Worm (Caenorhabditis elegans) whole organism, L1 larva: ENCODE measurements around the gene eng-1.

Source experiments
- C04F5.9 ChIP-seq: sonication (generic microtip); optimal IDR thresholded peaks from 2 replicates; lab custom pipeline; 2016; ENCODE audit warnings: missing genetic modification characterization, missing compliant biosample characterization
- C16A3.4 ChIP-seq: fragments of 150-350 bp; optimal IDR thresholded peaks from 2 replicates; lab custom pipeline; 2014; ENCODE audit warnings: missing biosample characterization, missing genetic modification characterization
- C34B4.2 ChIP-seq: sonication (generic microtip); optimal IDR thresholded peaks from 2 replicates; lab custom pipeline; 2017; ENCODE audit warnings: mild to moderate bottlenecking, missing genetic modification characterization, missing compliant biosample characterization
- Y116A8C.19 ChIP-seq: sonication (generic microtip); optimal IDR thresholded peaks from 2 replicates; lab custom pipeline; 2016; ENCODE audit warnings: missing compliant biosample characterization, missing genetic modification characterization, borderline replicate concordance
- alr-1 ChIP-seq: fragments of 200-800 bp; sonication (Bioruptor generic); optimal IDR thresholded peaks from 2 replicates; lab custom pipeline; 2018; ENCODE audit warnings: borderline replicate concordance, mild to moderate bottlenecking, missing genetic modification characterization, missing compliant biosample characterization
- ama-1 ChIP-seq: fragments of 150-350 bp; optimal IDR thresholded peaks from 2 replicates; lab custom pipeline; 2014
- blmp-1 ChIP-seq: fragments of 150-350 bp; optimal IDR thresholded peaks from 2 replicates; lab custom pipeline; 2014; ENCODE audit warnings: missing biosample characterization, missing genetic modification characterization
- ceh-8 ChIP-seq: fragments of 200-800 bp; sonication (Bioruptor generic); optimal IDR thresholded peaks from 2 replicates; lab custom pipeline; 2018; ENCODE audit warnings: mild to moderate bottlenecking, missing genetic modification characterization, moderate library complexity, missing compliant biosample characterization
- ceh-90 ChIP-seq: sonication (generic microtip); optimal IDR thresholded peaks from 2 replicates; lab custom pipeline; 2016; ENCODE audit warnings: missing genetic modification characterization, missing compliant biosample characterization
- ces-1 ChIP-seq: fragments of 150-350 bp; optimal IDR thresholded peaks from 2 replicates; lab custom pipeline; 2014; ENCODE audit warnings: missing biosample characterization, missing genetic modification reagents, missing genetic modification characterization
- dsc-1 ChIP-seq: sonication (generic microtip); optimal IDR thresholded peaks from 2 replicates; lab custom pipeline; 2016; ENCODE audit warnings: mild to moderate bottlenecking, missing genetic modification characterization, missing compliant biosample characterization
- efl-1 ChIP-seq, 4 experiments: fragments of 150-350 bp; optimal IDR thresholded peaks in 3 of 4; peaks in 1 of 4; 1 replicate in 1 of 4; 2 replicates in 3 of 4; lab custom pipeline; 2014; ENCODE audit warnings: missing biosample characterization in 2 of 4, missing genetic modification characterization in 2 of 4, missing genetic modification reagents in 2 of 4
- efl-3 ChIP-seq: fragments of 200-800 bp; sonication (Bioruptor generic); optimal IDR thresholded peaks from 2 replicates; lab custom pipeline; 2018; ENCODE audit warnings: mild to moderate bottlenecking, missing genetic modification characterization, missing compliant biosample characterization
- egl-13 ChIP-seq: sonication (generic microtip); optimal IDR thresholded peaks from 2 replicates; lab custom pipeline; 2016; ENCODE audit warnings: missing genotype, missing genetic modification reagents, missing genetic modification characterization, missing compliant biosample characterization
- elt-2 ChIP-seq: sonication (generic microtip); optimal IDR thresholded peaks from 2 replicates; lab custom pipeline; 2016; ENCODE audit warnings: missing genetic modification characterization, mild to moderate bottlenecking, inconsistent platforms, missing compliant biosample characterization, missing genetic modification reagents
- ets-5 ChIP-seq: fragments of 200-800 bp; sonication (Bioruptor generic); IDR thresholded peaks from 2 replicates; pipeline ENCODE4 v1.3.6; 2022; ENCODE audit warnings: missing genetic modification characterization, missing compliant biosample characterization
- fos-1 ChIP-seq: fragments of 150-350 bp; optimal IDR thresholded peaks from 2 replicates; lab custom pipeline; 2014; ENCODE audit warnings: missing biosample characterization, missing genetic modification characterization
- grh-1 ChIP-seq: fragments of 200-800 bp; sonication (Bioruptor generic); IDR thresholded peaks from 2 replicates; pipeline ENCODE4 v1.3.6; 2022; ENCODE audit warnings: missing genetic modification reagents, missing genetic modification characterization, missing compliant biosample characterization
- hlh-4 ChIP-seq: sonication (generic microtip); optimal IDR thresholded peaks from 2 replicates; lab custom pipeline; 2016; ENCODE audit warnings: mild to moderate bottlenecking, missing genetic modification characterization, missing compliant biosample characterization
- hpl-2 ChIP-seq: fragments of 150-350 bp; optimal IDR thresholded peaks from 2 replicates; lab custom pipeline; 2014; ENCODE audit warnings: missing biosample characterization, missing genetic modification reagents, missing genetic modification characterization
- irx-1 ChIP-seq: sonication (generic microtip); optimal IDR thresholded peaks from 2 replicates; lab custom pipeline; 2016; ENCODE audit warnings: missing genetic modification characterization, missing compliant biosample characterization
- lin-13 ChIP-seq: fragments of 150-350 bp; optimal IDR thresholded peaks from 2 replicates; lab custom pipeline; 2014; ENCODE audit warnings: missing biosample characterization, missing genetic modification reagents, missing genetic modification characterization
- lin-35 ChIP-seq, 2 experiments: fragments of 150-350 bp; optimal IDR thresholded peaks; 2 replicates each; lab custom pipeline; 2014; ENCODE audit warnings: missing biosample characterization in 2 of 2, missing genetic modification characterization in 2 of 2, missing genetic modification reagents in 2 of 2
- lin-39 ChIP-seq: fragments of 150-350 bp; optimal IDR thresholded peaks from 2 replicates; lab custom pipeline; 2014; ENCODE audit warnings: missing biosample characterization, missing genetic modification reagents, missing genetic modification characterization
- lir-3 ChIP-seq: sonication (generic microtip); optimal IDR thresholded peaks from 2 replicates; lab custom pipeline; 2016; ENCODE audit warnings: mild to moderate bottlenecking, missing genetic modification characterization, moderate library complexity, missing compliant biosample characterization; ENCODE audit not compliant: poor library complexity
- lsy-2 ChIP-seq, 2 experiments: fragments of 150-350 bp; optimal IDR thresholded peaks; 2 replicates each; lab custom pipeline; 2014; ENCODE audit warnings: missing biosample characterization in 2 of 2, missing genetic modification characterization in 2 of 2
- mdl-1 ChIP-seq, 2 experiments: fragments of 150-350 bp; optimal IDR thresholded peaks; 2 replicates each; lab custom pipeline; 2014 to 2017; ENCODE audit warnings: missing biosample characterization in 2 of 2, missing genetic modification characterization in 2 of 2, inconsistent platforms in 1 of 2
- mep-1 ChIP-seq: fragments of 150-350 bp; optimal IDR thresholded peaks from 2 replicates; lab custom pipeline; 2014; ENCODE audit warnings: missing biosample characterization, missing genetic modification characterization
- nhr-11 ChIP-seq: fragments of 150-350 bp; optimal IDR thresholded peaks from 2 replicates; lab custom pipeline; 2014; ENCODE audit warnings: missing biosample characterization, missing genetic modification characterization
- nhr-19 ChIP-seq: fragments of 200-800 bp; sonication (Bioruptor generic); conservative IDR thresholded peaks from 2 replicates; pipeline ENCODE4 v1.3.6; 2022; ENCODE audit warnings: missing genetic modification characterization, missing compliant biosample characterization
- nhr-20 ChIP-seq: sonication (generic microtip); optimal IDR thresholded peaks from 2 replicates; lab custom pipeline; 2016; ENCODE audit warnings: mild to moderate bottlenecking, missing genetic modification characterization, missing compliant biosample characterization
- nhr-237 ChIP-seq: fragments of 150-350 bp; optimal IDR thresholded peaks from 2 replicates; lab custom pipeline; 2014; ENCODE audit warnings: missing biosample characterization, missing genetic modification characterization
- nhr-28 ChIP-seq: fragments of 150-350 bp; optimal IDR thresholded peaks from 2 replicates; lab custom pipeline; 2014; ENCODE audit warnings: missing biosample characterization, missing genetic modification characterization
- nhr-47 ChIP-seq: sonication (generic microtip); optimal IDR thresholded peaks from 2 replicates; lab custom pipeline; 2016; ENCODE audit warnings: mild to moderate bottlenecking, missing genetic modification characterization, moderate library complexity, missing compliant biosample characterization
- nhr-71 ChIP-seq: sonication (generic microtip); optimal IDR thresholded peaks from 2 replicates; lab custom pipeline; 2016; ENCODE audit warnings: mild to moderate bottlenecking, missing genetic modification characterization, moderate library complexity, missing compliant biosample characterization
- nhr-76 ChIP-seq: sonication (generic microtip); optimal IDR thresholded peaks from 2 replicates; lab custom pipeline; 2017; ENCODE audit warnings: missing biosample characterization, missing genetic modification characterization
- nhr-77 ChIP-seq: fragments of 150-350 bp; optimal IDR thresholded peaks from 2 replicates; lab custom pipeline; 2014; ENCODE audit warnings: missing biosample characterization, missing genetic modification characterization
- nhr-84 ChIP-seq: sonication (generic microtip); optimal IDR thresholded peaks from 2 replicates; lab custom pipeline; 2017; ENCODE audit warnings: missing biosample characterization, missing genetic modification characterization
- nhr-90 ChIP-seq: sonication (generic microtip); optimal IDR thresholded peaks from 2 replicates; lab custom pipeline; 2016; ENCODE audit warnings: mild to moderate bottlenecking, missing genetic modification characterization, missing compliant biosample characterization; ENCODE audit not compliant: poor library complexity
- pag-3 ChIP-seq: sonication (generic microtip); optimal IDR thresholded peaks from 2 replicates; lab custom pipeline; 2017; ENCODE audit warnings: missing genetic modification characterization, mild to moderate bottlenecking, missing compliant biosample characterization, antibody characterized with exemption, borderline replicate concordance; ENCODE audit not compliant: insufficient read depth
- pax-3 ChIP-seq: fragments of 200-800 bp; sonication (Bioruptor generic); optimal IDR thresholded peaks from 2 replicates; lab custom pipeline; 2018; ENCODE audit warnings: mild to moderate bottlenecking, missing genetic modification characterization, moderate library complexity, missing compliant biosample characterization
- rnt-1 ChIP-seq: sonication (generic microtip); optimal IDR thresholded peaks from 2 replicates; lab custom pipeline; 2016; ENCODE audit warnings: mild to moderate bottlenecking, missing genetic modification characterization, moderate library complexity, missing compliant biosample characterization
- skn-1 ChIP-seq: fragments of 150-350 bp; optimal IDR thresholded peaks from 2 replicates; lab custom pipeline; 2014; ENCODE audit warnings: missing biosample characterization, missing genetic modification characterization
- snpc-4 ChIP-seq: fragments of 150-350 bp; optimal IDR thresholded peaks from 2 replicates; lab custom pipeline; 2014; ENCODE audit warnings: missing biosample characterization, missing genetic modification characterization
- sox-4 ChIP-seq: sonication (generic microtip); optimal IDR thresholded peaks from 2 replicates; lab custom pipeline; 2016; ENCODE audit warnings: missing genetic modification characterization, missing compliant biosample characterization
- sptf-1 ChIP-seq: fragments of 150-350 bp; optimal IDR thresholded peaks from 2 replicates; lab custom pipeline; 2014; ENCODE audit warnings: missing biosample characterization, missing genetic modification characterization
- tlp-1 ChIP-seq: fragments of 150-350 bp; optimal IDR thresholded peaks from 2 replicates; lab custom pipeline; 2014; ENCODE audit warnings: missing biosample characterization, missing genetic modification characterization
- unc-130 ChIP-seq: fragments of 150-350 bp; optimal IDR thresholded peaks from 2 replicates; lab custom pipeline; 2017; ENCODE audit warnings: missing biosample characterization, missing genetic modification characterization, inconsistent platforms
- unc-62 ChIP-seq: fragments of 150-350 bp; optimal IDR thresholded peaks from 2 replicates; lab custom pipeline; 2014; ENCODE audit warnings: missing biosample characterization, missing genetic modification reagents, missing genetic modification characterization
- unc-86 ChIP-seq: sonication (generic microtip); optimal IDR thresholded peaks from 2 replicates; lab custom pipeline; 2016; ENCODE audit warnings: missing genetic modification characterization, missing compliant biosample characterization
- vab-15 ChIP-seq: sonication (generic microtip); optimal IDR thresholded peaks from 2 replicates; lab custom pipeline; 2017; ENCODE audit warnings: missing genotype, mild to moderate bottlenecking, missing genetic modification characterization, missing compliant biosample characterization
- xbp-1 ChIP-seq: sonication (generic microtip); optimal IDR thresholded peaks from 2 replicates; lab custom pipeline; 2016; ENCODE audit warnings: missing genetic modification characterization, missing compliant biosample characterization
- zag-1 ChIP-seq: fragments of 150-350 bp; optimal IDR thresholded peaks from 2 replicates; lab custom pipeline; 2014; ENCODE audit warnings: missing biosample characterization, missing genetic modification characterization
- ztf-4 ChIP-seq: fragments of 150-350 bp; optimal IDR thresholded peaks from 2 replicates; lab custom pipeline; 2014; ENCODE audit warnings: missing biosample characterization, missing genetic modification characterization

Gene eng-1

ce11 chrIII:5853240-5853639, 15.1 kb downstream of the eng-1 start, which contains the start of gene ddx-23:
Gene ddx-23 (minus strand): TSS chrIII:5853269.
- TF ChIP-seq zag-1 (tag; lab: Kevin White, UChicago) (no peak), nhr-90 (tag; lab: Kevin White, UChicago) (no peak), vab-15 (no peak), egl-13 (tag; lab: Kevin White, UChicago) (no peak), C16A3.4 (tag; lab: Kevin White, UChicago) (no peak), elt-2 (tag; lab: Kevin White, UChicago) (peak; percentile 19), C04F5.9 (tag; lab: Kevin White, UChicago) (no peak), lin-13 (peak; percentile 10), ceh-90 (no peak), unc-130 (no peak), lsy-2 (tag; optimal IDR thresholded peaks at IDR 0.05; lab: Kevin White, UChicago) (peak in 1 of 2 experiments; percentile 17), rnt-1 (tag; lab: Kevin White, UChicago) (peak; percentile 9), efl-1 (optimal IDR thresholded peaks at IDR 0.05; lab: Kevin White, UChicago) (peak; percentile 24 to 71), efl-1 (GFP tag; optimal IDR thresholded peaks at IDR 0.05 in 1 of 2; lab: Kevin White, UChicago) (peak; percentile 80 to 97), nhr-71 (peak; percentile 54), lir-3 (tag; lab: Kevin White, UChicago) (peak; percentile 1), Y116A8C.19 (no peak), nhr-19 (GFP tag; lab: Robert Waterston, UW) (0 out of 2 replicates have a peak, but pooled peaks have one; percentile 2), ces-1 (no peak), nhr-77 (tag; lab: Kevin White, UChicago) (no peak), grh-1 (GFP tag; lab: Robert Waterston, UW) (no peak), alr-1 (tag; lab: Kevin White, UChicago) (no peak), nhr-20 (tag; lab: Kevin White, UChicago) (peak; percentile 38), sptf-1 (tag; lab: Kevin White, UChicago) (no peak), nhr-47 (peak; percentile 55), ceh-8 (GFP tag; lab: Kevin White, UChicago) (no peak), mep-1 (tag; lab: Kevin White, UChicago) (peak; percentile 29), dsc-1 (tag; lab: Kevin White, UChicago) (peak; percentile 11), unc-62 (GFP tag; lab: Kevin White, UChicago) (no peak), nhr-11 (tag; lab: Kevin White, UChicago) (no peak), blmp-1 (no peak), xbp-1 (peak; percentile 16), hpl-2 (no peak), pag-3 (no peak), lin-35 (GFP tag; optimal IDR thresholded peaks at IDR 0.05; lab: Kevin White, UChicago) (peak; percentile 61 to 84), tlp-1 (tag; lab: Kevin White, UChicago) (no peak), nhr-84 (tag; lab: Kevin White, UChicago) (no peak), efl-3 (no peak), ztf-4 (tag; lab: Kevin White, UChicago) (peak; percentile 45), unc-86 (tag; lab: Kevin White, UChicago) (no peak), nhr-28 (no peak), sox-4 (no peak), ama-1 (peak; percentile 75), fos-1 (tag; lab: Kevin White, UChicago) (no peak), ets-5 (GFP tag; lab: Robert Waterston, UW) (no peak), nhr-237 (tag; lab: Kevin White, UChicago) (no peak), pax-3 (tag; lab: Kevin White, UChicago) (no peak), snpc-4 (tag; lab: Kevin White, UChicago) (no peak), mdl-1 (tag; optimal IDR thresholded peaks at IDR 0.05; lab: Kevin White, UChicago) (no peak), hlh-4 (no peak), lin-39 (no peak), nhr-76 (tag; lab: Kevin White, UChicago) (no peak), skn-1 (tag; lab: Kevin White, UChicago) (no peak), irx-1 (tag; lab: Kevin White, UChicago) (no peak), C34B4.2 (tag; lab: Kevin White, UChicago) (no peak)
